Fruit fly (Drosophila melanogaster) whole organism, embryonic: ENCODE data around the gene CG43249.

Source experiments
- Atf-2 ChIP-seq: fragments of 200-800 bp; sonication (Bioruptor generic); optimal IDR thresholded peaks from 2 replicates; lab custom pipeline; 2016; ENCODE audit warnings: missing biosample characterization, missing genetic modification characterization
- Atf6 ChIP-seq: fragments of 200-800 bp; sonication (Bioruptor generic); IDR thresholded peaks from 2 replicates; pipeline ENCODE4 v1.3.6; 2022; ENCODE audit warnings: missing biosample characterization, missing genetic modification characterization
- BEAF-32 ChIP-seq: fragments of 200-800 bp; sonication (Bioruptor generic); optimal IDR thresholded peaks from 3 replicates; lab custom pipeline; 2017; ENCODE audit warnings: missing biosample characterization, missing genetic modification characterization, mild to moderate bottlenecking, moderate library complexity, missing genetic modification reagents
- Bgb ChIP-seq: fragments of 200-800 bp; sonication (Bioruptor generic); IDR thresholded peaks from 2 replicates; pipeline ENCODE4 v1.3.6; 2022; ENCODE audit warnings: missing biosample characterization, missing genetic modification characterization; ENCODE audit not compliant: partially characterized antibody
- CG10321 ChIP-seq: fragments of 200-800 bp; sonication (Bioruptor generic); IDR thresholded peaks from 2 replicates; pipeline ENCODE4 v1.3.6; 2022; ENCODE audit warnings: missing biosample characterization, missing genetic modification characterization
- CG11085 ChIP-seq: fragments of 200-800 bp; sonication (Bioruptor generic); IDR thresholded peaks from 2 replicates; pipeline ENCODE4 v1.3.6; 2022; ENCODE audit warnings: missing biosample characterization, missing genetic modification characterization
- CG11456 ChIP-seq: fragments of 200-800 bp; sonication (Bioruptor generic); IDR thresholded peaks from 3 replicates; pipeline ENCODE4 v1.3.6; 2022; ENCODE audit warnings: missing biosample characterization, missing genetic modification characterization
- CG15479 ChIP-seq: fragments of 200-800 bp; sonication (Bioruptor generic); optimal IDR thresholded peaks from 3 replicates; lab custom pipeline; 2019; ENCODE audit warnings: missing biosample characterization, mild to moderate bottlenecking, missing genetic modification characterization, moderate library complexity
- CG17361 ChIP-seq: fragments of 200-800 bp; sonication (Bioruptor generic); IDR thresholded peaks from 3 replicates; pipeline ENCODE4 v1.3.6; 2022; ENCODE audit warnings: missing biosample characterization, missing genetic modification characterization
- CG2678 ChIP-seq: fragments of 200-800 bp; sonication (Bioruptor generic); optimal IDR thresholded peaks from 3 replicates; lab custom pipeline; 2019; ENCODE audit warnings: missing biosample characterization, mild to moderate bottlenecking, missing genetic modification characterization, moderate library complexity
- CG30403 ChIP-seq: fragments of 200-800 bp; sonication (Bioruptor generic); optimal IDR thresholded peaks from 3 replicates; lab custom pipeline; 2016; ENCODE audit warnings: missing biosample characterization, missing genetic modification characterization
- CG33213 ChIP-seq: fragments of 200-800 bp; sonication (Bioruptor generic); optimal IDR thresholded peaks from 3 replicates; lab custom pipeline; 2016; ENCODE audit warnings: missing biosample characterization, missing genetic modification characterization
- CG33557 ChIP-seq: fragments of 200-800 bp; sonication (Bioruptor generic); optimal IDR thresholded peaks from 2 replicates; lab custom pipeline; 2019; ENCODE audit warnings: missing biosample characterization, mild to moderate bottlenecking, missing genetic modification characterization, moderate library complexity
- CG3838 ChIP-seq: fragments of 200-800 bp; sonication (Bioruptor generic); optimal IDR thresholded peaks from 3 replicates; lab custom pipeline; 2016; ENCODE audit warnings: missing biosample characterization, missing genetic modification characterization
- CG7928 ChIP-seq: fragments of 200-800 bp; sonication (Bioruptor generic); optimal IDR thresholded peaks from 2 replicates; lab custom pipeline; 2017; ENCODE audit warnings: missing biosample characterization, mild to moderate bottlenecking, missing genetic modification characterization
- CG8388 ChIP-seq: fragments of 200-800 bp; sonication (Bioruptor generic); optimal IDR thresholded peaks from 2 replicates; lab custom pipeline; 2019; ENCODE audit warnings: missing biosample characterization, mild to moderate bottlenecking, missing genetic modification characterization, moderate library complexity
- CG8765 ChIP-seq: fragments of 200-800 bp; sonication (Bioruptor generic); IDR thresholded peaks from 2 replicates; pipeline ENCODE4 v1.3.6; 2022; ENCODE audit warnings: missing biosample characterization, missing genetic modification characterization
- Dp ChIP-seq: fragments of 200-800 bp; sonication (Bioruptor generic); optimal IDR thresholded peaks from 2 replicates; lab custom pipeline; 2018; ENCODE audit warnings: missing biosample characterization, mild to moderate bottlenecking, missing genetic modification characterization, moderate library complexity
- Drgx ChIP-seq: fragments of 200-800 bp; sonication (Bioruptor generic); IDR thresholded peaks from 2 replicates; pipeline ENCODE4 v1.3.6; 2022; ENCODE audit warnings: missing biosample characterization, missing genetic modification characterization
- Hr3 ChIP-seq: fragments of 200-800 bp; sonication (Bioruptor generic); optimal IDR thresholded peaks from 3 replicates; lab custom pipeline; 2016; ENCODE audit warnings: missing biosample characterization, missing genetic modification characterization
- Meics ChIP-seq: fragments of 200-800 bp; sonication (Bioruptor generic); optimal IDR thresholded peaks from 2 replicates; lab custom pipeline; 2017; ENCODE audit warnings: missing biosample characterization, mild to moderate bottlenecking, missing genetic modification characterization
- Vsx1 ChIP-seq: fragments of 200-800 bp; sonication (Bioruptor generic); optimal IDR thresholded peaks from 2 replicates; lab custom pipeline; 2017; ENCODE audit warnings: missing biosample characterization, mild to moderate bottlenecking, missing genetic modification characterization, missing genetic modification reagents
- btn ChIP-seq: fragments of 200-800 bp; sonication (Bioruptor generic); optimal IDR thresholded peaks from 2 replicates; lab custom pipeline; 2016; ENCODE audit warnings: missing biosample characterization, missing genetic modification characterization
- crp ChIP-seq, 2 experiments: fragments of 200-800 bp; sonication (Bioruptor generic); optimal IDR thresholded peaks; 2 replicates in 1 of 2; 3 replicates in 1 of 2; lab custom pipeline; 2017; ENCODE audit warnings: missing biosample characterization in 2 of 2, missing genetic modification characterization in 2 of 2, mild to moderate bottlenecking in 1 of 2, moderate library complexity in 1 of 2
- gsb ChIP-seq: fragments of 200-800 bp; sonication (Bioruptor generic); IDR thresholded peaks from 2 replicates; pipeline ENCODE4 v1.3.6; 2022; ENCODE audit warnings: missing biosample characterization, missing genetic modification characterization
- hkb ChIP-seq, 2 experiments: fragments of 200-800 bp in 1 of 2; fragments of >200 bp in 1 of 2; sonication (Bioruptor generic) in 1 of 2; IDR thresholded peaks in 1 of 2; optimal IDR thresholded peaks in 1 of 2; 2 replicates each; pipeline versions ENCODE4 v1.3.6 to Lab custom; 2017 to 2022; ENCODE audit warnings: missing biosample characterization in 1 of 2, missing genetic modification characterization in 1 of 2
- jing ChIP-seq: fragments of 200-800 bp; sonication (Bioruptor generic); optimal IDR thresholded peaks from 2 replicates; lab custom pipeline; 2018; ENCODE audit warnings: missing biosample characterization, mild to moderate bottlenecking, missing genetic modification characterization
- klu ChIP-seq: fragments of 200-800 bp; sonication (Bioruptor generic); IDR thresholded peaks from 2 replicates; pipeline ENCODE4 v1.3.6; 2022; ENCODE audit warnings: missing biosample characterization, missing genetic modification characterization
- p53 ChIP-seq: fragments of 200-800 bp; sonication (Bioruptor generic); optimal IDR thresholded peaks from 2 replicates; lab custom pipeline; 2016; ENCODE audit warnings: missing biosample characterization, missing genetic modification characterization
- peb ChIP-seq: fragments of 200-800 bp; sonication (Bioruptor generic); IDR thresholded peaks from 2 replicates; pipeline ENCODE4 v1.3.6; 2022; ENCODE audit warnings: missing biosample characterization, missing genetic modification characterization
- row ChIP-seq: fragments of 200-800 bp; sonication (Bioruptor generic); IDR thresholded peaks from 3 replicates; pipeline ENCODE4 v1.3.6; 2022; ENCODE audit warnings: missing biosample characterization, missing genetic modification characterization
- scrt ChIP-seq: fragments of 200-800 bp; sonication (Bioruptor generic); optimal IDR thresholded peaks from 2 replicates; lab custom pipeline; 2018; ENCODE audit warnings: missing biosample characterization, mild to moderate bottlenecking, missing genetic modification characterization, moderate library complexity
- sens-2 ChIP-seq: fragments of 200-800 bp; sonication (Bioruptor generic); IDR thresholded peaks from 2 replicates; pipeline ENCODE4 v1.3.6; 2022; ENCODE audit warnings: missing biosample characterization, missing genetic modification characterization
- seq ChIP-seq: fragments of 200-800 bp; sonication (Bioruptor generic); IDR thresholded peaks from 2 replicates; pipeline ENCODE4 v1.3.6; 2022; ENCODE audit warnings: missing biosample characterization, missing genetic modification characterization
- slou ChIP-seq: fragments of 200-800 bp; sonication (Bioruptor generic); optimal IDR thresholded peaks from 3 replicates; lab custom pipeline; 2016; ENCODE audit warnings: missing biosample characterization, missing genetic modification characterization
- tap ChIP-seq: fragments of 200-800 bp; optimal IDR thresholded peaks from 3 replicates; lab custom pipeline; 2019; ENCODE audit warnings: missing biosample characterization, mild to moderate bottlenecking, missing genetic modification characterization, moderate library complexity
- tx ChIP-seq: fragments of 200-800 bp; sonication (Bioruptor generic); optimal IDR thresholded peaks from 2 replicates; lab custom pipeline; 2016; ENCODE audit warnings: missing biosample characterization, missing genetic modification characterization
- wdn ChIP-seq: fragments of 200-800 bp; sonication (Bioruptor generic); IDR thresholded peaks from 2 replicates; pipeline ENCODE4 v1.3.6; 2022; ENCODE audit warnings: missing biosample characterization, missing genetic modification characterization
- wek ChIP-seq: fragments of 200-800 bp; sonication (Bioruptor generic); optimal IDR thresholded peaks from 3 replicates; lab custom pipeline; 2018; ENCODE audit warnings: missing biosample characterization, mild to moderate bottlenecking, missing genetic modification characterization, moderate library complexity

CG43249 gene

dm6 chr3L:16328207-16328891, 24.3 kb downstream of the CG43249 start, which contains the start of gene CG13058 (continued):
- TF ChIP-seq gsb (GFP tag; lab: Robert Waterston, UW), result peak; percentile 52; the same call in 1 of the 2 replicates
- peak; percentile 74 for TF ChIP-seq seq (GFP tag; lab: Robert Waterston, UW)
- no peak for TF ChIP-seq slou (GFP tag; lab: Kevin White, UChicago)
- TF ChIP-seq row, result peak; percentile 83
- TF ChIP-seq CG15479 (GFP tag; lab: Kevin White, UChicago), result no peak
- peak; percentile 52 for TF ChIP-seq sens-2
- TF ChIP-seq klu (GFP tag; lab: Robert Waterston, UW), result no peak
- no peak for TF ChIP-seq CG8765 (GFP tag; lab: Robert Waterston, UW)
- peak; percentile 48 for TF ChIP-seq Hr3 (GFP tag; lab: Kevin White, UChicago)
- no peak for TF ChIP-seq CG11456
- peak; percentile 4 for TF ChIP-seq Atf-2 (GFP tag; lab: Kevin White, UChicago)
- peak; percentile 61 for TF ChIP-seq Meics (GFP tag; lab: Kevin White, UChicago)
- TF ChIP-seq peb (GFP tag; lab: Robert Waterston, UW), result no peak
- no peak for TF ChIP-seq hkb (optimal IDR thresholded peaks at IDR 0.05; lab: Kevin White, UChicago)
- TF ChIP-seq hkb (GFP tag; IDR thresholded peaks at IDR 0.05; lab: Robert Waterston, UW), result peak; percentile 62
- TF ChIP-seq Drgx, result peak; percentile 65
- TF ChIP-seq Dp (GFP tag; lab: Kevin White, UChicago), result no peak
- TF ChIP-seq CG33557, result no peak
- no peak for TF ChIP-seq wek (GFP tag; lab: Kevin White, UChicago)
- TF ChIP-seq CG3838, result peak; percentile 18
- TF ChIP-seq CG33213 (GFP tag; lab: Kevin White, UChicago), result no peak
- no peak for TF ChIP-seq p53 (GFP tag; lab: Kevin White, UChicago)
- peak; percentile 42 for TF ChIP-seq jing (GFP tag; lab: Kevin White, UChicago)
- TF ChIP-seq CG30403 (GFP tag; lab: Kevin White, UChicago), result peak; percentile 61
- peak; percentile 37 for TF ChIP-seq scrt
- no peak for TF ChIP-seq Bgb (GFP tag; lab: Robert Waterston, UW)
- peak; percentile 25 for TF ChIP-seq CG7928 (GFP tag; lab: Kevin White, UChicago)
- no peak for TF ChIP-seq btn
- TF ChIP-seq CG8388 (GFP tag; lab: Kevin White, UChicago), result no peak
- no peak for TF ChIP-seq BEAF-32
- peak; percentile 60; the same call in 2 of the 3 replicates for TF ChIP-seq CG17361 (GFP tag; lab: Robert Waterston, UW)
- no peak for TF ChIP-seq CG10321 (GFP tag; lab: Robert Waterston, UW)
- peak in 1 of 2 experiments; percentile 15 for TF ChIP-seq crp (GFP tag; optimal IDR thresholded peaks at IDR 0.05; lab: Kevin White, UChicago)
- TF ChIP-seq Atf6 (GFP tag; lab: Robert Waterston, UW), result peak; percentile 84
- TF ChIP-seq CG11085 (GFP tag; lab: Robert Waterston, UW), result no peak
- peak; percentile 16 for TF ChIP-seq Vsx1
- 0 out of 2 replicates have a peak, but pooled peaks have one; percentile 60 for TF ChIP-seq wdn
- peak; percentile 78 for TF ChIP-seq CG2678 (tag; lab: Kevin White, UChicago)
- peak; percentile 72 for TF ChIP-seq tx (GFP tag; lab: Kevin White, UChicago)

DNA sequence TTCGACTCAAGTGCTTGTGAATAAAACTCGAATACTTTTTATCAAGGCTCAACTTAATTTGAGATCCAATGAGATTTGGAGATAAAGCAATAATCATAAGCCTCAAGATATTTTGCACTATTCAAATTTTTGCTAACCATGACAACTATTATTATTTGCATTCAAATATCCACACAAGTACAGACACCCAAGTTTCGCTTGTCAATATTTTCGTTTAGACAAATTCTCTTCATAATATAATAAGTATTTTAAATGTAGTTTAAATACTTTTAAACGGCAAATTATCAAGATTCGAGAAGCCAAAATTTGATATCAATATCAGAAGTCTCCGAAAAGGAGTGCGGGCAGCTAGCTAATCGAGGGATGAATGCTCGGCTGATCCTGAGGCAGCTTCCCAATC, 25.4 kb downstream of the CG43249 start, which contains the start of gene CG33061:
Gene CG33061 (plus strand): TSS at position 301 of the 400 bp plus-strand sequence.
- no peak for TF ChIP-seq tap (tag; lab: Kevin White, UChicago)
